Worm (Caenorhabditis elegans) whole organism, young adult: ENCODE data around the gene gcy-12.

ENCODE experiments used
- B0336.3 ChIP-seq: fragments of 200-800 bp; sonication (Bioruptor generic); IDR thresholded peaks from 2 replicates; pipeline ENCODE4 v1.3.6; 2022; ENCODE audit warnings: missing genetic modification characterization, missing compliant biosample characterization
- C06A6.2 ChIP-seq: fragments of 200-800 bp; sonication (Bioruptor generic); conservative IDR thresholded peaks from 2 replicates; pipeline ENCODE4 v1.3.6; 2022; ENCODE audit warnings: missing genetic modification characterization, missing compliant biosample characterization
- F33H1.4 ChIP-seq: fragments of 200-800 bp; sonication (Bioruptor generic); IDR thresholded peaks from 2 replicates; pipeline ENCODE4 v1.3.6; 2022; ENCODE audit warnings: missing genetic modification reagents, missing genetic modification characterization, missing compliant biosample characterization
- F37B4.10 ChIP-seq: fragments of 200-800 bp; sonication (Bioruptor generic); IDR thresholded peaks from 2 replicates; pipeline ENCODE4 v1.3.6; 2022; ENCODE audit warnings: missing genetic modification characterization, missing compliant biosample characterization
- F55B11.4 ChIP-seq: sonication (generic microtip); optimal IDR thresholded peaks from 2 replicates; lab custom pipeline; 2016; ENCODE audit warnings: missing compliant biosample characterization, missing genetic modification characterization, borderline replicate concordance; ENCODE audit not compliant: insufficient read depth
- T07F8.4 ChIP-seq: sonication (generic microtip); optimal IDR thresholded peaks from 2 replicates; lab custom pipeline; 2016; ENCODE audit warnings: mild to moderate bottlenecking, missing genetic modification characterization, moderate library complexity, missing compliant biosample characterization
- aptf-2 ChIP-seq: fragments of 200-800 bp; sonication (Bioruptor generic); conservative IDR thresholded peaks from 2 replicates; pipeline ENCODE4 v1.3.6; 2022; ENCODE audit warnings: missing genetic modification reagents, missing genetic modification characterization, missing compliant biosample characterization
- atf-7 ChIP-seq: sonication (generic microtip); optimal IDR thresholded peaks from 2 replicates; lab custom pipeline; 2017; ENCODE audit warnings: mild to moderate bottlenecking, missing genetic modification characterization, missing compliant biosample characterization
- attf-5 ChIP-seq: fragments of 200-800 bp; sonication (Bioruptor generic); optimal IDR thresholded peaks from 2 replicates; lab custom pipeline; 2018; ENCODE audit warnings: mild to moderate bottlenecking, missing genetic modification characterization, missing compliant biosample characterization
- cebp-1 ChIP-seq, 2 experiments: fragments of 200-800 bp in 1 of 2; sonication (Bioruptor generic) in 1 of 2; sonication (generic microtip) in 1 of 2; IDR thresholded peaks in 1 of 2; optimal IDR thresholded peaks in 1 of 2; 2 replicates each; pipeline versions ENCODE4 v1.3.6 to Lab custom; 2017 to 2022; ENCODE audit warnings: missing compliant biosample characterization in 2 of 2, missing genetic modification characterization in 2 of 2, mild to moderate bottlenecking in 1 of 2, missing genetic modification reagents in 1 of 2, moderate library complexity in 1 of 2
- ceh-100 ChIP-seq: fragments of 200-800 bp; sonication (Bioruptor generic); IDR thresholded peaks from 2 replicates; pipeline ENCODE4 v1.3.6; 2022; ENCODE audit warnings: missing genetic modification reagents, missing genetic modification characterization, missing compliant biosample characterization
- ceh-27 ChIP-seq: fragments of 200-800 bp; sonication (Bioruptor generic); optimal IDR thresholded peaks from 2 replicates; lab custom pipeline; 2018; ENCODE audit warnings: mild to moderate bottlenecking, missing genetic modification characterization, moderate library complexity, missing compliant biosample characterization
- ceh-40 ChIP-seq: fragments of 200-800 bp; sonication (Bioruptor generic); IDR thresholded peaks from 2 replicates; pipeline ENCODE4 v1.3.6; 2022; ENCODE audit warnings: missing genetic modification characterization, missing compliant biosample characterization
- chd-7 ChIP-seq: sonication (generic microtip); optimal IDR thresholded peaks from 2 replicates; lab custom pipeline; 2016; ENCODE audit warnings: mild to moderate bottlenecking, missing genetic modification characterization, moderate library complexity, missing compliant biosample characterization
- die-1 ChIP-seq: sonication (generic microtip); optimal IDR thresholded peaks from 2 replicates; lab custom pipeline; 2016; ENCODE audit warnings: missing genotype, mild to moderate bottlenecking, missing genetic modification characterization, missing compliant biosample characterization
- dox-1 ChIP-seq: fragments of 200-800 bp; sonication (Bioruptor generic); IDR thresholded peaks from 2 replicates; pipeline ENCODE4 v1.3.6; 2022; ENCODE audit warnings: missing genetic modification reagents, missing genetic modification characterization, missing compliant biosample characterization
- dpl-1 ChIP-seq: fragments of 150-350 bp; optimal IDR thresholded peaks from 2 replicates; lab custom pipeline; 2014; ENCODE audit warnings: missing biosample characterization, missing genetic modification reagents, missing genetic modification characterization
- efl-1 ChIP-seq: fragments of 150-350 bp; optimal IDR thresholded peaks from 2 replicates; lab custom pipeline; 2014; ENCODE audit warnings: missing biosample characterization, missing genetic modification reagents, missing genetic modification characterization
- egl-18 ChIP-seq: fragments of 200-800 bp; sonication (Bioruptor generic); IDR thresholded peaks from 2 replicates; pipeline ENCODE4 v1.3.6; 2022; ENCODE audit warnings: missing genetic modification reagents, missing genetic modification characterization, missing compliant biosample characterization
- ekl-4 ChIP-seq: fragments of 200-800 bp; sonication (Bioruptor generic); IDR thresholded peaks from 2 replicates; pipeline ENCODE4 v1.3.6; 2022; ENCODE audit warnings: missing genetic modification reagents, missing genetic modification characterization, missing compliant biosample characterization
- hmg-1.2 ChIP-seq: fragments of 200-800 bp; sonication (Bioruptor generic); IDR thresholded peaks from 2 replicates; pipeline ENCODE4 v1.3.6; 2022; ENCODE audit warnings: missing genetic modification reagents, missing genetic modification characterization, missing compliant biosample characterization
- lin-26 ChIP-seq: fragments of 200-800 bp; sonication (Bioruptor generic); IDR thresholded peaks from 2 replicates; pipeline ENCODE4 v1.3.6; 2022; ENCODE audit warnings: missing genetic modification reagents, missing genetic modification characterization, missing compliant biosample characterization
- lin-35 ChIP-seq, 3 experiments: fragments of 150-350 bp in 2 of 3; sonication (generic microtip) in 1 of 3; optimal IDR thresholded peaks; 2 replicates each; lab custom pipeline; 2014 to 2018; ENCODE audit warnings: missing biosample characterization in 3 of 3, missing genetic modification characterization in 3 of 3, missing genetic modification reagents in 3 of 3
- lin-40 ChIP-seq: sonication (generic microtip); optimal IDR thresholded peaks from 2 replicates; lab custom pipeline; 2016; ENCODE audit warnings: missing genetic modification characterization, mild to moderate bottlenecking, missing compliant biosample characterization, missing genotype, missing genetic modification reagents
- lin-54 ChIP-seq: fragments of 200-800 bp; sonication (Bioruptor generic); optimal IDR thresholded peaks from 2 replicates; lab custom pipeline; 2018; ENCODE audit warnings: mild to moderate bottlenecking, missing genetic modification characterization, missing compliant biosample characterization
- lsy-27 ChIP-seq: sonication (generic microtip); optimal IDR thresholded peaks from 2 replicates; lab custom pipeline; 2017; ENCODE audit warnings: missing genetic modification characterization, mild to moderate bottlenecking, missing compliant biosample characterization, antibody characterized with exemption, missing genotype, borderline replicate concordance; ENCODE audit not compliant: insufficient read depth
- madf-10 ChIP-seq: sonication (generic microtip); optimal IDR thresholded peaks from 2 replicates; lab custom pipeline; 2016; ENCODE audit warnings: mild to moderate bottlenecking, missing genetic modification characterization, missing compliant biosample characterization
- mcd-1 ChIP-seq: fragments of 200-800 bp; sonication (Bioruptor generic); IDR thresholded peaks from 2 replicates; pipeline ENCODE4 v1.3.6; 2022; ENCODE audit warnings: missing genetic modification reagents, missing genetic modification characterization, missing compliant biosample characterization
- mes-4 ChIP-seq: sonication (generic microtip); optimal IDR thresholded peaks from 2 replicates; lab custom pipeline; 2016; ENCODE audit warnings: missing genotype, missing genetic modification characterization, missing compliant biosample characterization
- nfyb-1 ChIP-seq: fragments of 200-800 bp; sonication (Bioruptor generic); IDR thresholded peaks from 2 replicates; pipeline ENCODE4 v1.3.6; 2022; ENCODE audit warnings: missing genetic modification reagents, missing genetic modification characterization, missing compliant biosample characterization
- nhr-179 ChIP-seq: sonication (generic microtip); optimal IDR thresholded peaks from 2 replicates; lab custom pipeline; 2016; ENCODE audit warnings: mild to moderate bottlenecking, missing genetic modification characterization, missing compliant biosample characterization
- nhr-80 ChIP-seq: sonication (generic microtip); optimal IDR thresholded peaks from 2 replicates; lab custom pipeline; 2016; ENCODE audit warnings: missing genetic modification characterization, missing compliant biosample characterization
- nhr-90 ChIP-seq: sonication (generic microtip); optimal IDR thresholded peaks from 2 replicates; lab custom pipeline; 2016; ENCODE audit warnings: missing genotype, mild to moderate bottlenecking, missing genetic modification characterization, missing compliant biosample characterization
- pbrm-1 ChIP-seq: fragments of 200-800 bp; sonication (Bioruptor generic); IDR thresholded peaks from 2 replicates; pipeline ENCODE4 v1.3.6; 2022; ENCODE audit warnings: missing genetic modification reagents, missing genetic modification characterization, missing compliant biosample characterization
- pha-4 ChIP-seq: fragments of 150-350 bp; sonication (generic microtip); optimal IDR thresholded peaks from 2 replicates; lab custom pipeline; 2014; ENCODE audit warnings: missing biosample characterization, missing genetic modification reagents, missing genetic modification characterization
- rpc-1 ChIP-seq, 2 experiments: fragments of 150-350 bp in 1 of 2; sonication (generic microtip) in 1 of 2; optimal IDR thresholded peaks; 2 replicates each; lab custom pipeline; 2014 to 2018; ENCODE audit warnings: missing biosample characterization in 1 of 2, missing genetic modification characterization in 1 of 2, missing genetic modification reagents in 1 of 2, missing genotype in 1 of 2
- snpc-1.3 ChIP-seq: sonication (generic microtip); optimal IDR thresholded peaks from 2 replicates; lab custom pipeline; 2017; ENCODE audit warnings: missing genetic modification characterization, mild to moderate bottlenecking, missing compliant biosample characterization, antibody characterized with exemption, moderate library complexity, missing genotype, missing genetic modification reagents; ENCODE audit not compliant: insufficient read depth
- snpc-4 ChIP-seq, 5 experiments: fragments of 150-350 bp in 1 of 5; sonication (generic microtip) in 4 of 5; optimal IDR thresholded peaks; 2 replicates each; lab custom pipeline; 2014 to 2018; ENCODE audit warnings: missing genetic modification characterization in 5 of 5, missing biosample characterization in 3 of 5, antibody characterized with exemption in 2 of 5, mild to moderate bottlenecking in 2 of 5, missing compliant biosample characterization in 2 of 5, missing genotype in 2 of 5, moderate library complexity in 2 of 5, missing genetic modification reagents in 1 of 5
- somi-1 ChIP-seq: fragments of 200-800 bp; sonication (Bioruptor generic); optimal IDR thresholded peaks from 2 replicates; lab custom pipeline; 2018; ENCODE audit warnings: mild to moderate bottlenecking, missing genetic modification characterization, missing compliant biosample characterization
- tbp1 ChIP-seq: fragments of 200-800 bp; sonication (Bioruptor generic); optimal IDR thresholded peaks from 2 replicates; lab custom pipeline; 2018; ENCODE audit warnings: mild to moderate bottlenecking, missing genetic modification characterization, missing compliant biosample characterization
- xnd-1 ChIP-seq: sonication (generic microtip); optimal IDR thresholded peaks from 2 replicates; lab custom pipeline; 2016; ENCODE audit warnings: missing genotype, missing genetic modification reagents, missing genetic modification characterization, missing compliant biosample characterization
- zfh-2 ChIP-seq: fragments of 200-800 bp; sonication (Bioruptor generic); conservative IDR thresholded peaks from 2 replicates; pipeline ENCODE4 v1.3.6; 2022; ENCODE audit warnings: missing genetic modification reagents, missing genetic modification characterization, missing compliant biosample characterization
- ztf-26 ChIP-seq: sonication (generic microtip); optimal IDR thresholded peaks from 2 replicates; lab custom pipeline; 2017; ENCODE audit warnings: missing genetic modification characterization, missing compliant biosample characterization
- ztf-3 ChIP-seq: fragments of 200-800 bp; sonication (Bioruptor generic); optimal IDR thresholded peaks from 2 replicates; lab custom pipeline; 2018; ENCODE audit warnings: mild to moderate bottlenecking, missing genetic modification characterization, missing compliant biosample characterization

The gcy-12 gene

DNA sequence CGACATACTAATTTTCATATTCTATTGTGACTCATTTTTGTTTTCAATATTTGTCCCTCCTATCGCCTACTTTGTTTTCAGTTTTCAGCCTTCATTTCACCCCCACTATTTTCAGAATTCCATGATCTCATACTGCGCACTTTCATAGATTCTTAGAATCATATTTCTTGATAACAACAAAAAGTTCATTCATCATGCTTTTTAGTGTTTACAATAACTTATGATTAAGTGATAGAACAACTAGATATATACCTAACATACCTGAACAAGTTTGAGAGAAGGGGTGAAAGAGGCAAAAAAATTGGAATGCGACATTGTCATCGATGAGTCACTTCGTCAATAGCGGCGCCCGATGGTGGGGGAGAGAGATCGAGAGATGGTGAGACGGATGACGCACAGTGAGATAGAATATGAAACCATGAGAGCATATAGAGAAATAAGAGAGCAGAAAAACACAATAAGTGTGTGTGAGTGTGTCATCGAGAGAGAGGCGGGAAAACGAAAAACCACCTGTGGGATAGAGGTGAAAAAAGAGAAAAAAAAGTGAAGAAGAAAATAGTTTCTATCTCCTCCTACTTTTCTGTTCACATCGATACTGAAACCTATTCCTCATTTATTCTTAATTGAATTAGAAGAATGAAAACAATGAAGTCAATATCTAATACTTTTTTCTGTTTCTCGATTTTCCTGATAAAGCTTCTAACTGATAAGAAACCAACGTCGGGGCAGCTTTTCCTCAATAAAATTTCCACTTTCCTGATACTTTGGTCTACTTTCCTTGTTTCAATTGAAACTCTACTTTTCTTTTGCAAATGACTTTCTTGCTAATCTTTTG lies 25.0 kb downstream of the gcy-12 start:
- no peak for TF ChIP-seq xnd-1 (tag; lab: Kevin White, UChicago)
- TF ChIP-seq dox-1, result peak; percentile 40; the same call in 1 of the 2 replicates
- peak; percentile 63 for TF ChIP-seq ceh-27 (GFP tag; lab: Kevin White, UChicago)
- TF ChIP-seq atf-7 (tag; lab: Kevin White, UChicago), result peak; percentile 27
- peak; percentile 21 for TF ChIP-seq tbp1 (GFP tag; lab: Kevin White, UChicago)
- no peak for TF ChIP-seq mes-4 (tag; lab: Kevin White, UChicago)
- no peak for TF ChIP-seq nhr-90 (tag; lab: Kevin White, UChicago)
- TF ChIP-seq pha-4 (tag; lab: Kevin White, UChicago), result no peak
- no peak for TF ChIP-seq cebp-1 (GFP tag; IDR thresholded peaks at IDR 0.05; lab: Robert Waterston, UW)
- TF ChIP-seq cebp-1 (tag; optimal IDR thresholded peaks at IDR 0.05; lab: Kevin White, UChicago), result peak; percentile 69
- no peak for TF ChIP-seq egl-18
- TF ChIP-seq chd-7, result no peak
- TF ChIP-seq T07F8.4, result no peak
- 0 out of 2 replicates have a peak, but pooled peaks have one; percentile 43 for TF ChIP-seq ceh-40 (GFP tag; lab: Robert Waterston, UW)
- no peak for TF ChIP-seq snpc-1.3 (tag; lab: Kevin White, UChicago)
- peak; percentile 43; the same call in 1 of the 2 replicates for TF ChIP-seq pbrm-1 (GFP tag; lab: Robert Waterston, UW)
- TF ChIP-seq lin-35 (GFP tag; optimal IDR thresholded peaks at IDR 0.05; lab: Kevin White, UChicago), result peak in 1 of 3 experiments; percentile 40
- TF ChIP-seq aptf-2 (GFP tag; lab: Robert Waterston, UW), result no peak
- TF ChIP-seq ceh-100, result 0 out of 2 replicates have a peak, but pooled peaks have one; percentile 13
- TF ChIP-seq zfh-2 (GFP tag; lab: Robert Waterston, UW), result peak; percentile 90
- TF ChIP-seq madf-10 (tag; lab: Kevin White, UChicago), result peak; percentile 15
- TF ChIP-seq somi-1 (GFP tag; lab: Kevin White, UChicago), result peak; percentile 45
- peak; percentile 22 for TF ChIP-seq efl-1 (GFP tag; lab: Kevin White, UChicago)
- peak; percentile 40; the same call in 1 of the 2 replicates for TF ChIP-seq mcd-1 (GFP tag; lab: Robert Waterston, UW)
- TF ChIP-seq attf-5 (GFP tag; lab: Kevin White, UChicago), result peak; percentile 12
- TF ChIP-seq nhr-80 (tag; lab: Kevin White, UChicago), result peak; percentile 32
- TF ChIP-seq ztf-3 (GFP tag; lab: Kevin White, UChicago), result no peak
- TF ChIP-seq F55B11.4 (tag; lab: Kevin White, UChicago), result no peak
- TF ChIP-seq snpc-4 (GFP tag; optimal IDR thresholded peaks at IDR 0.05; lab: Kevin White, UChicago), result no peak
- peak in 2 of 4 experiments; percentile 3 to 34 for TF ChIP-seq snpc-4 (tag; optimal IDR thresholded peaks at IDR 0.05; lab: Kevin White, UChicago)
- peak; percentile 5 for TF ChIP-seq die-1 (tag; lab: Kevin White, UChicago)
- TF ChIP-seq rpc-1 (optimal IDR thresholded peaks at IDR 0.05; lab: Kevin White, UChicago), result no peak
- TF ChIP-seq rpc-1 (tag; optimal IDR thresholded peaks at IDR 0.05; lab: Kevin White, UChicago), result no peak
- TF ChIP-seq nfyb-1 (GFP tag; lab: Robert Waterston, UW), result peak; percentile 49; the same call in 1 of the 2 replicates
- peak; percentile 11 for TF ChIP-seq ztf-26 (tag; lab: Kevin White, UChicago)
- no peak for TF ChIP-seq F33H1.4 (GFP tag; lab: Robert Waterston, UW)
- TF ChIP-seq hmg-1.2, result peak; percentile 81
- no peak for TF ChIP-seq dpl-1 (GFP tag; lab: Kevin White, UChicago)
- TF ChIP-seq B0336.3 (GFP tag; lab: Robert Waterston, UW), result 0 out of 2 replicates have a peak, but pooled peaks have one; percentile 36
- TF ChIP-seq lsy-27 (tag; lab: Kevin White, UChicago), result no peak
- TF ChIP-seq lin-40 (tag; lab: Kevin White, UChicago), result peak; percentile 67
- TF ChIP-seq C06A6.2 (GFP tag; lab: Robert Waterston, UW), result 0 out of 2 replicates have a peak, but pooled peaks have one; percentile 10
- no peak for TF ChIP-seq nhr-179
- TF ChIP-seq lin-26 (GFP tag; lab: Robert Waterston, UW), result 0 out of 2 replicates have a peak, but pooled peaks have one; percentile 44
- no peak for TF ChIP-seq ekl-4 (GFP tag; lab: Robert Waterston, UW)
- TF ChIP-seq lin-54 (GFP tag; lab: Kevin White, UChicago), result peak; percentile 30
- no peak for TF ChIP-seq F37B4.10
